Fruit fly (Drosophila melanogaster) S2 (cell line): ENCODE measurements around the gene PH4alphaSG2.

Source experiments
- CG8478 ChIP-seq: fragments of >200 bp; optimal IDR thresholded peaks from 2 replicates; lab custom pipeline; 2018
- CTCF ChIP-seq, 2 experiments: fragments of >200 bp; optimal IDR thresholded peaks; 2 replicates each; lab custom pipeline; 2018

PH4alphaSG2 gene

dm6 chr3R:30536919-30537318 is 47.0 kb downstream of the PH4alphaSG2 start:
- TF ChIP-seq CG8478 (lab: Kevin White, UChicago) (no peak), CTCF (optimal IDR thresholded peaks at IDR 0.05; lab: Kevin White, UChicago) (no peak)

DNA sequence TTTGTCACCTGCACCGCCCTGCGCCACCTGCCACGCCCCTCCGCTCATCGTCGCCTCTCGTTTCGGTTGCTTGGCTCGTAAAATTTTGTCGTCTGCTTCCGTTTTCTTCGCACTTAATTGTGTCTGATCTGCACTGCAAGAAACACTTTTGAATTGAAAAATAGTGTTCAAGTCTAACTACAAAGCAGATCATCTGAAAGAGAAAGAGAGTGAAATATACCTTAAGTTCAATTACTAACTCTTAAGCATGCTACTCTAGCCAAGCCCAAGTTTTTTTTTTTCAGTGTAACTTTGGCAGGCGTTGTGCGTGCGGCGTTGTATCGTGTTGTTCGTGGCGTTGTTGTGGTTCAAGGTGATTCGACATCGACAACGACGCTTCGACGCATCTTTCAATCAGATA is 50.3 kb downstream of the PH4alphaSG2 start:
- TF ChIP-seq CTCF (optimal IDR thresholded peaks at IDR 0.05; lab: Kevin White, UChicago) (no peak), CG8478 (lab: Kevin White, UChicago) (no peak)

DNA sequence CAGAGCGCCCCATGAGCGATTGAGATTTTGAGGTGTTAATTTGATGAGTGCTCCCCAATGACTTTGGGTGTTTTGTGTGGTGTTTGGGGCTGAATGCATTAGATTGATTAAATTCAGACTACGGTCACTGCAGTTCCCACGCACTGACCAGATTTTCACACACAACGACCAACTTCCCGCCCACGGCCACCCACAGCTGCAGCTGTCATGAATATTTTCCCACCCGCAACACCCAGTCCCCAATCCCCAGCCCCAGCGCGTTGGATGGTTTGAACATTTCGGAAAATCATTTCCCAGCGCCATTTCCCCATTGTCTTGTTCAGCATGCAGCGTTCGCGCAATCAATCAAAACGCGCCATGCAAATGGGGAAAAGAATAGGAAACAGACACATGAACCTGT is 51.6 kb downstream of the PH4alphaSG2 start:
- TF ChIP-seq CTCF (optimal IDR thresholded peaks at IDR 0.05; lab: Kevin White, UChicago), result no peak
- no peak for TF ChIP-seq CG8478 (lab: Kevin White, UChicago)
